Worm (Caenorhabditis elegans) whole organism, mixed stage, embryonic: Measurements from ENCODE around the gene F42A9.6.

ENCODE experiments used
- M03D4.4 ChIP-seq: sonication (generic microtip); optimal IDR thresholded peaks from 2 replicates; lab custom pipeline; 2017; ENCODE audit warnings: mild to moderate bottlenecking, missing genetic modification characterization, missing compliant biosample characterization
- ceh-39 ChIP-seq: fragments of 150-350 bp; optimal IDR thresholded peaks from 2 replicates; lab custom pipeline; 2014; ENCODE audit warnings: missing biosample characterization, missing genetic modification characterization
- ceh-43 ChIP-seq: fragments of 200-800 bp; sonication (Bioruptor generic); optimal IDR thresholded peaks from 2 replicates; lab custom pipeline; 2018; ENCODE audit warnings: mild to moderate bottlenecking, missing genetic modification characterization, moderate library complexity, missing compliant biosample characterization
- ceh-83 ChIP-seq: fragments of 200-800 bp; sonication (Bioruptor generic); optimal IDR thresholded peaks from 2 replicates; lab custom pipeline; 2018; ENCODE audit warnings: mild to moderate bottlenecking, missing genetic modification characterization, missing compliant biosample characterization
- lin-13 ChIP-seq: fragments of 150-350 bp; optimal IDR thresholded peaks from 2 replicates; lab custom pipeline; 2014; ENCODE audit warnings: missing biosample characterization, missing genetic modification characterization
- lsy-2 ChIP-seq: fragments of 150-350 bp; optimal IDR thresholded peaks from 2 replicates; lab custom pipeline; 2014; ENCODE audit warnings: missing biosample characterization, missing genetic modification characterization
- mab-5 ChIP-seq: fragments of 150-350 bp; optimal IDR thresholded peaks from 2 replicates; lab custom pipeline; 2014; ENCODE audit warnings: missing biosample characterization, missing genetic modification characterization
- nhr-12 ChIP-seq: fragments of 150-350 bp; optimal IDR thresholded peaks from 2 replicates; lab custom pipeline; 2014; ENCODE audit warnings: missing biosample characterization, missing genetic modification characterization
- nhr-2 ChIP-seq: fragments of 150-350 bp; optimal IDR thresholded peaks from 2 replicates; lab custom pipeline; 2014; ENCODE audit warnings: missing biosample characterization, missing genetic modification characterization
- pha-4 ChIP-seq: fragments of 150-350 bp; optimal IDR thresholded peaks from 2 replicates; lab custom pipeline; 2018; ENCODE audit warnings: missing biosample characterization, missing genetic modification reagents, missing genetic modification characterization
- unc-62 ChIP-seq: fragments of 150-350 bp; optimal IDR thresholded peaks from 2 replicates; lab custom pipeline; 2014; ENCODE audit warnings: missing biosample characterization, missing genetic modification reagents, missing genetic modification characterization
- ztf-11 ChIP-seq: fragments of 150-350 bp; optimal IDR thresholded peaks from 2 replicates; lab custom pipeline; 2014; ENCODE audit warnings: missing biosample characterization, missing genetic modification characterization

DNA sequence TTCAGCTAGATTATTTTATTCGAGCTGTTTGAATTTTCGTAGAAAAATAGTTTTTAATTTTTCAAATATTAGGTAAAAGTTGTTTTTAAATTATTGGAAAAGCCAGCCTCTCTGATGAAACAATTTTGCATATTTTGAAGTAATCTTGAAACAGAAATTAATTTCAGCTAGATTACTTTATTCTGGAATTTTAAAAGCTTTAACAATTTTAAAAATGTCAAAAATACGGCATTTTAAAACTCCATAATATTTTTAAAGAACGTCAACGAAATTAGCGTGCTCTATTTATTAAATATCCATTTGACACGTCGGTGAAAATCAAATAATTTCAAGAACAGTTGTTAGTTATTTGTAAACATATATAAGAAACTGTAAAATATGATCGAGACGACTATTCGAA is 6.2 kb upstream of the F42A9.6 start, which contains the start of gene Y59H11AR.10:
- TF ChIP-seq pha-4 (tag; lab: Kevin White, UChicago), result no peak
- no peak for TF ChIP-seq M03D4.4 (tag; lab: Kevin White, UChicago)
- no peak for TF ChIP-seq unc-62
- no peak for TF ChIP-seq lin-13 (tag; lab: Kevin White, UChicago)
- no peak for TF ChIP-seq nhr-12 (tag; lab: Kevin White, UChicago)
- TF ChIP-seq nhr-2 (tag; lab: Kevin White, UChicago), result no peak
- TF ChIP-seq ceh-39 (tag; lab: Kevin White, UChicago), result no peak
- no peak for TF ChIP-seq ztf-11 (tag; lab: Kevin White, UChicago)
- no peak for TF ChIP-seq mab-5
- no peak for TF ChIP-seq ceh-83 (GFP tag; lab: Kevin White, UChicago)
- no peak for TF ChIP-seq ceh-43 (GFP tag; lab: Kevin White, UChicago)
- TF ChIP-seq lsy-2, result no peak
